Worm (Caenorhabditis elegans) whole organism, mixed stage, embryonic: ENCODE data around the gene rps-25.

Source experiments
- M03D4.4 ChIP-seq: sonication (generic microtip); optimal IDR thresholded peaks from 2 replicates; lab custom pipeline; 2017; ENCODE audit warnings: mild to moderate bottlenecking, missing genetic modification characterization, missing compliant biosample characterization
- blmp-1 ChIP-seq: fragments of 150-350 bp; optimal IDR thresholded peaks from 2 replicates; lab custom pipeline; 2014; ENCODE audit warnings: missing biosample characterization, missing genetic modification characterization
- ceh-39 ChIP-seq: fragments of 150-350 bp; optimal IDR thresholded peaks from 2 replicates; lab custom pipeline; 2014; ENCODE audit warnings: missing biosample characterization, missing genetic modification characterization
- ceh-43 ChIP-seq: fragments of 200-800 bp; sonication (Bioruptor generic); optimal IDR thresholded peaks from 2 replicates; lab custom pipeline; 2018; ENCODE audit warnings: mild to moderate bottlenecking, missing genetic modification characterization, moderate library complexity, missing compliant biosample characterization
- ceh-83 ChIP-seq: fragments of 200-800 bp; sonication (Bioruptor generic); optimal IDR thresholded peaks from 2 replicates; lab custom pipeline; 2018; ENCODE audit warnings: mild to moderate bottlenecking, missing genetic modification characterization, missing compliant biosample characterization
- ces-1 ChIP-seq: fragments of 150-350 bp; optimal IDR thresholded peaks from 2 replicates; lab custom pipeline; 2014; ENCODE audit warnings: missing biosample characterization, missing genetic modification reagents, missing genetic modification characterization
- cnd-1 ChIP-seq: fragments of 200-800 bp; sonication (Bioruptor generic); optimal IDR thresholded peaks from 2 replicates; lab custom pipeline; 2018; ENCODE audit warnings: mild to moderate bottlenecking, missing genetic modification characterization, missing compliant biosample characterization
- elt-1 ChIP-seq: sonication (generic microtip); optimal IDR thresholded peaks from 2 replicates; lab custom pipeline; 2017; ENCODE audit warnings: missing genetic modification characterization, mild to moderate bottlenecking, missing compliant biosample characterization, antibody characterized with exemption, moderate library complexity, borderline replicate concordance; ENCODE audit not compliant: insufficient read depth
- elt-3 ChIP-seq: fragments of 150-350 bp; optimal IDR thresholded peaks from 2 replicates; lab custom pipeline; 2014; ENCODE audit warnings: missing biosample characterization, missing genetic modification characterization
- flh-1 ChIP-seq: fragments of 200-800 bp; sonication (Bioruptor generic); optimal IDR thresholded peaks from 2 replicates; lab custom pipeline; 2018; ENCODE audit warnings: mild to moderate bottlenecking, missing genetic modification characterization, moderate library complexity, missing compliant biosample characterization
- ham-2 ChIP-seq: fragments of 200-800 bp; sonication (Bioruptor generic); optimal IDR thresholded peaks from 2 replicates; lab custom pipeline; 2018; ENCODE audit warnings: mild to moderate bottlenecking, missing genetic modification characterization, missing compliant biosample characterization
- hlh-1 ChIP-seq: fragments of 150-350 bp; optimal IDR thresholded peaks from 2 replicates; lab custom pipeline; 2014; ENCODE audit warnings: missing biosample characterization, missing genetic modification reagents, missing genetic modification characterization
- lin-13 ChIP-seq: fragments of 150-350 bp; optimal IDR thresholded peaks from 2 replicates; lab custom pipeline; 2014; ENCODE audit warnings: missing biosample characterization, missing genetic modification characterization
- lin-32 ChIP-seq: fragments of 200-800 bp; sonication (Bioruptor generic); optimal IDR thresholded peaks from 2 replicates; lab custom pipeline; 2018; ENCODE audit warnings: mild to moderate bottlenecking, missing genetic modification characterization, missing compliant biosample characterization
- lsy-2 ChIP-seq: fragments of 150-350 bp; optimal IDR thresholded peaks from 2 replicates; lab custom pipeline; 2014; ENCODE audit warnings: missing biosample characterization, missing genetic modification characterization
- mab-5 ChIP-seq: fragments of 150-350 bp; optimal IDR thresholded peaks from 2 replicates; lab custom pipeline; 2014; ENCODE audit warnings: missing biosample characterization, missing genetic modification characterization
- mep-1 ChIP-seq: fragments of 150-350 bp; optimal IDR thresholded peaks from 2 replicates; lab custom pipeline; 2017; ENCODE audit warnings: missing biosample characterization, missing genetic modification reagents, missing genetic modification characterization, inconsistent platforms
- mls-2 ChIP-seq: sonication (generic microtip); optimal IDR thresholded peaks from 2 replicates; lab custom pipeline; 2016; ENCODE audit warnings: mild to moderate bottlenecking, missing genetic modification characterization, moderate library complexity, missing compliant biosample characterization
- nhr-12 ChIP-seq: fragments of 150-350 bp; optimal IDR thresholded peaks from 2 replicates; lab custom pipeline; 2014; ENCODE audit warnings: missing biosample characterization, missing genetic modification characterization
- nhr-2 ChIP-seq: fragments of 150-350 bp; optimal IDR thresholded peaks from 2 replicates; lab custom pipeline; 2014; ENCODE audit warnings: missing biosample characterization, missing genetic modification characterization
- nhr-237 ChIP-seq: fragments of 150-350 bp; optimal IDR thresholded peaks from 2 replicates; lab custom pipeline; 2014; ENCODE audit warnings: missing biosample characterization, missing genetic modification characterization
- nhr-28 ChIP-seq: fragments of 150-350 bp; optimal IDR thresholded peaks from 2 replicates; lab custom pipeline; 2014; ENCODE audit warnings: missing biosample characterization, missing genetic modification characterization
- nhr-76 ChIP-seq: sonication (generic microtip); optimal IDR thresholded peaks from 2 replicates; lab custom pipeline; 2017; ENCODE audit warnings: missing biosample characterization, missing genetic modification characterization
- pha-4 ChIP-seq: fragments of 150-350 bp; optimal IDR thresholded peaks from 2 replicates; lab custom pipeline; 2018; ENCODE audit warnings: missing biosample characterization, missing genetic modification reagents, missing genetic modification characterization
- sem-2 ChIP-seq: fragments of 200-800 bp; sonication (Bioruptor generic); optimal IDR thresholded peaks from 2 replicates; lab custom pipeline; 2018; ENCODE audit warnings: mild to moderate bottlenecking, missing genetic modification characterization, missing compliant biosample characterization
- snpc-4 ChIP-seq: fragments of 150-350 bp; optimal IDR thresholded peaks from 2 replicates; lab custom pipeline; 2014; ENCODE audit warnings: missing biosample characterization, missing genetic modification characterization
- sptf-1 ChIP-seq: sonication (generic microtip); optimal IDR thresholded peaks from 2 replicates; lab custom pipeline; 2017; ENCODE audit warnings: mild to moderate bottlenecking, missing genetic modification characterization, moderate library complexity, missing compliant biosample characterization
- tbx-8 ChIP-seq: fragments of 200-800 bp; sonication (Bioruptor generic); optimal IDR thresholded peaks from 2 replicates; lab custom pipeline; 2018; ENCODE audit warnings: mild to moderate bottlenecking, missing genetic modification characterization, moderate library complexity, missing compliant biosample characterization
- unc-120 ChIP-seq: sonication (generic microtip); optimal IDR thresholded peaks from 2 replicates; lab custom pipeline; 2017; ENCODE audit warnings: missing genetic modification characterization, missing compliant biosample characterization; ENCODE audit not compliant: poor library complexity, severe bottlenecking
- unc-39 ChIP-seq: fragments of 150-350 bp; optimal IDR thresholded peaks from 2 replicates; lab custom pipeline; 2014; ENCODE audit warnings: missing biosample characterization, missing genetic modification characterization
- zip-8 ChIP-seq: fragments of 150-350 bp; optimal IDR thresholded peaks from 2 replicates; lab custom pipeline; 2014; ENCODE audit warnings: missing biosample characterization, missing genetic modification characterization
- ztf-11 ChIP-seq: fragments of 150-350 bp; optimal IDR thresholded peaks from 2 replicates; lab custom pipeline; 2014; ENCODE audit warnings: missing biosample characterization, missing genetic modification characterization

Gene rps-25

ce11 chrIV:5939908-5940307, 7.5 kb downstream of the rps-25 start:
- TF ChIP-seq elt-1 (no peak), mep-1 (tag; lab: Kevin White, UChicago) (no peak), unc-120 (no peak), nhr-12 (tag; lab: Kevin White, UChicago) (no peak), unc-39 (tag; lab: Kevin White, UChicago) (no peak), lsy-2 (peak; percentile 76)

- TF ChIP-seq nhr-237 (no peak), flh-1 (GFP tag; lab: Kevin White, UChicago) (no peak), ces-1 (GFP tag; lab: Kevin White, UChicago) (peak; percentile 18)
These were observed 8.3 kb downstream of the rps-25 start, which contains the start of gene mcu-1 for ce11 chrIV:5939122-5939521. Gene mcu-1 (minus strand): TSS chrIV:5939230.

ce11 chrIV:5937106-5937505, 10.3 kb downstream of the rps-25 start:
- no peak for TF ChIP-seq lin-32 (GFP tag; lab: Kevin White, UChicago)
- TF ChIP-seq cnd-1: no peak
- TF ChIP-seq mep-1 (tag; lab: Kevin White, UChicago): no peak
- no peak for TF ChIP-seq nhr-237
- TF ChIP-seq sem-2 (GFP tag; lab: Kevin White, UChicago): no peak
- no peak for TF ChIP-seq nhr-76
- no peak for TF ChIP-seq elt-3 (tag; lab: Kevin White, UChicago)
- TF ChIP-seq mls-2 (tag; lab: Kevin White, UChicago): no peak
- TF ChIP-seq, all 35 proteins: peak for 0

- no peak for TF ChIP-seq mab-5
- no peak for TF ChIP-seq ceh-39 (tag; lab: Kevin White, UChicago)
- no peak for TF ChIP-seq ceh-83 (GFP tag; lab: Kevin White, UChicago)
- TF ChIP-seq snpc-4 (tag; lab: Kevin White, UChicago): no peak
- no peak for TF ChIP-seq tbx-8 (GFP tag; lab: Kevin White, UChicago)
- TF ChIP-seq nhr-12 (tag; lab: Kevin White, UChicago): no peak
- no peak for TF ChIP-seq flh-1 (GFP tag; lab: Kevin White, UChicago)
- TF ChIP-seq M03D4.4 (tag; lab: Kevin White, UChicago): no peak
- no peak for TF ChIP-seq unc-120
- no peak for TF ChIP-seq unc-39 (tag; lab: Kevin White, UChicago)
- TF ChIP-seq zip-8 (tag; lab: Kevin White, UChicago): no peak
- no peak for TF ChIP-seq nhr-2 (tag; lab: Kevin White, UChicago)
- no peak for TF ChIP-seq pha-4 (tag; lab: Kevin White, UChicago)
- TF ChIP-seq ces-1 (GFP tag; lab: Kevin White, UChicago): no peak
- TF ChIP-seq lin-32 (GFP tag; lab: Kevin White, UChicago): no peak
- no peak for TF ChIP-seq ztf-11 (tag; lab: Kevin White, UChicago)
- no peak for TF ChIP-seq elt-3 (tag; lab: Kevin White, UChicago)
- TF ChIP-seq elt-1: no peak
- no peak for TF ChIP-seq sptf-1 (tag; lab: Kevin White, UChicago)
- TF ChIP-seq ham-2 (GFP tag; lab: Kevin White, UChicago): no peak
These were observed 13.4 kb downstream of the rps-25 start, which contains the start of gene H32C10.1 for ce11 chrIV:5934046-5934445. Gene H32C10.1 (plus strand): TSS chrIV:5934346.

- TF ChIP-seq pha-4 (tag; lab: Kevin White, UChicago) (no peak), hlh-1 (no peak), nhr-237 (no peak), ceh-43 (GFP tag; lab: Kevin White, UChicago) (no peak), blmp-1 (tag; lab: Kevin White, UChicago) (no peak), ceh-39 (tag; lab: Kevin White, UChicago) (no peak), lin-13 (tag; lab: Kevin White, UChicago) (no peak), cnd-1 (no peak), nhr-76 (no peak), unc-39 (tag; lab: Kevin White, UChicago) (no peak), nhr-12 (tag; lab: Kevin White, UChicago) (no peak), tbx-8 (GFP tag; lab: Kevin White, UChicago) (no peak), unc-120 (no peak), nhr-28 (tag; lab: Kevin White, UChicago) (no peak)
These were observed 17.1 kb downstream of the rps-25 start, which contains the start of gene lin-33 for ce11 chrIV:5930345-5930744. Gene lin-33 (plus strand): TSS chrIV:5930645.
